Worm (Caenorhabditis elegans) whole organism, L2 larva: ENCODE results near the gene nhr-119.

ENCODE experiments used
- aly-2 ChIP-seq: fragments of 150-350 bp; optimal IDR thresholded peaks from 2 replicates; lab custom pipeline; 2014; ENCODE audit warnings: missing biosample characterization, missing genetic modification characterization
- ama-1 ChIP-seq: fragments of 150-350 bp; optimal IDR thresholded peaks from 2 replicates; lab custom pipeline; 2018; ENCODE audit warnings: inconsistent platforms
- ceh-16 ChIP-seq: fragments of 150-350 bp; optimal IDR thresholded peaks from 2 replicates; lab custom pipeline; 2014; ENCODE audit warnings: missing biosample characterization, missing genetic modification characterization
- nhr-12 ChIP-seq: fragments of 150-350 bp; optimal IDR thresholded peaks from 2 replicates; lab custom pipeline; 2014; ENCODE audit warnings: missing biosample characterization, missing genetic modification characterization
- skn-1 ChIP-seq: sonication (generic microtip); optimal IDR thresholded peaks from 2 replicates; lab custom pipeline; 2017; ENCODE audit warnings: missing biosample characterization, missing genetic modification characterization
- snpc-4 ChIP-seq: fragments of 150-350 bp; optimal IDR thresholded peaks from 2 replicates; lab custom pipeline; 2014; ENCODE audit warnings: missing biosample characterization, missing genetic modification characterization

- TF ChIP-seq aly-2 (tag; lab: Kevin White, UChicago) (no peak), skn-1 (tag; lab: Kevin White, UChicago) (no peak), nhr-12 (tag; lab: Kevin White, UChicago) (no peak), ceh-16 (tag; lab: Kevin White, UChicago) (no peak), snpc-4 (tag; lab: Kevin White, UChicago) (no peak), ama-1 (lab: Kevin White, UChicago) (no peak)
These were observed 38.3 kb downstream of the nhr-119 start, which contains the start of gene fbxb-106 for ce11 chrII:2762108-2762507.
